Worm (Caenorhabditis elegans) whole organism, L4 larva: ENCODE measurements around the gene lgc-10.

Source experiments
- F10B5.3 ChIP-seq: sonication (generic microtip); optimal IDR thresholded peaks from 2 replicates; lab custom pipeline; 2016; ENCODE audit warnings: mild to moderate bottlenecking, missing genetic modification characterization, missing compliant biosample characterization
- F26F4.8 ChIP-seq: fragments of 200-800 bp; sonication (Bioruptor generic); conservative IDR thresholded peaks from 2 replicates; pipeline ENCODE4 v1.3.6; 2022; ENCODE audit warnings: missing genetic modification characterization, missing compliant biosample characterization
- F37D6.2 ChIP-seq: sonication (generic microtip); optimal IDR thresholded peaks from 2 replicates; lab custom pipeline; 2016; ENCODE audit warnings: mild to moderate bottlenecking, missing genetic modification characterization, missing compliant biosample characterization
- F44E2.7 ChIP-seq: fragments of 200-800 bp; sonication (Bioruptor generic); IDR thresholded peaks from 2 replicates; pipeline ENCODE4 v2.1.2; 2022; ENCODE audit warnings: missing genetic modification characterization, missing compliant biosample characterization
- Y105C5A.15 ChIP-seq: fragments of 200-800 bp; sonication (Bioruptor generic); IDR thresholded peaks from 2 replicates; pipeline ENCODE4 v1.3.6; 2022; ENCODE audit warnings: missing genetic modification characterization, missing compliant biosample characterization
- Y48G9A.11 ChIP-seq: fragments of 200-800 bp; sonication (Bioruptor generic); IDR thresholded peaks from 2 replicates; pipeline ENCODE4 v1.3.6; 2022; ENCODE audit warnings: missing genetic modification reagents, missing genetic modification characterization, missing compliant biosample characterization
- ZK546.5 ChIP-seq, 2 experiments: sonication (generic microtip); optimal IDR thresholded peaks; 2 replicates each; lab custom pipeline; 2017; ENCODE audit warnings: missing biosample characterization in 2 of 2, missing genetic modification characterization in 2 of 2
- ces-1 ChIP-seq: fragments of 150-350 bp; sonication (generic microtip); optimal IDR thresholded peaks from 4 replicates; lab custom pipeline; 2014; ENCODE audit warnings: missing biosample characterization, missing genetic modification reagents, missing genetic modification characterization
- daf-12 ChIP-seq: fragments of 150-350 bp; optimal IDR thresholded peaks from 2 replicates; lab custom pipeline; 2014; ENCODE audit warnings: missing biosample characterization, missing genetic modification reagents, missing genetic modification characterization
- daf-16 ChIP-seq, 3 experiments: sonication (generic microtip); optimal IDR thresholded peaks; 2 replicates each; lab custom pipeline; 2016 to 2017; ENCODE audit warnings: missing genetic modification characterization in 3 of 3, missing genetic modification reagents in 3 of 3, mild to moderate bottlenecking in 2 of 3, missing compliant biosample characterization in 2 of 3, missing biosample characterization in 1 of 3, moderate library complexity in 1 of 3
- daf-19 ChIP-seq: fragments of 200-800 bp; sonication (Bioruptor generic); conservative IDR thresholded peaks from 2 replicates; pipeline ENCODE4 v1.3.6; 2022; ENCODE audit warnings: missing genetic modification characterization, missing compliant biosample characterization
- dmd-9 ChIP-seq: fragments of 200-800 bp; sonication (Bioruptor generic); IDR thresholded peaks from 2 replicates; pipeline ENCODE4 v1.3.6; 2022; ENCODE audit warnings: missing genetic modification reagents, missing genetic modification characterization, missing compliant biosample characterization
- egl-27 ChIP-seq: sonication (generic microtip); optimal IDR thresholded peaks from 3 replicates; lab custom pipeline; 2017; ENCODE audit warnings: missing biosample characterization, missing genetic modification reagents, missing genetic modification characterization
- egl-43 ChIP-seq: fragments of 200-800 bp; sonication (Bioruptor generic); IDR thresholded peaks from 2 replicates; pipeline ENCODE4 v1.3.6; 2022; ENCODE audit warnings: missing genetic modification reagents, missing genetic modification characterization, missing compliant biosample characterization
- fos-1 ChIP-seq: fragments of 150-350 bp; optimal IDR thresholded peaks from 2 replicates; lab custom pipeline; 2014; ENCODE audit warnings: missing biosample characterization, missing genetic modification characterization
- hmg-1.1 ChIP-seq: fragments of 200-800 bp; sonication (Bioruptor generic); IDR thresholded peaks from 2 replicates; pipeline ENCODE4 v1.3.6; 2022; ENCODE audit warnings: missing genetic modification reagents, missing genetic modification characterization, missing compliant biosample characterization
- jun-1 ChIP-seq: fragments of 150-350 bp; optimal IDR thresholded peaks from 2 replicates; lab custom pipeline; 2014; ENCODE audit warnings: missing biosample characterization, missing genetic modification reagents, missing genetic modification characterization
- lin-13 ChIP-seq: fragments of 150-350 bp; optimal IDR thresholded peaks from 2 replicates; lab custom pipeline; 2014; ENCODE audit warnings: missing biosample characterization, missing genetic modification reagents, missing genetic modification characterization
- lin-15B ChIP-seq: fragments of 150-350 bp; sonication (generic microtip); optimal IDR thresholded peaks from 3 replicates; lab custom pipeline; 2014; ENCODE audit warnings: missing biosample characterization, missing genetic modification characterization
- lsy-2 ChIP-seq, 2 experiments: fragments of 150-350 bp in 1 of 2; sonication (generic microtip) in 1 of 2; optimal IDR thresholded peaks; 2 replicates each; lab custom pipeline; 2014 to 2017; ENCODE audit warnings: missing biosample characterization in 2 of 2, missing genetic modification characterization in 2 of 2
- madf-5 ChIP-seq, 2 experiments: fragments of 200-800 bp; sonication (Bioruptor generic); IDR thresholded peaks; 2 replicates each; pipeline ENCODE4 v1.3.6; 2022; ENCODE audit warnings: missing compliant biosample characterization in 2 of 2, missing genetic modification characterization in 2 of 2
- madf-9 ChIP-seq: fragments of 200-800 bp; sonication (Bioruptor generic); conservative IDR thresholded peaks from 2 replicates; pipeline ENCODE4 v1.3.6; 2022; ENCODE audit warnings: missing genetic modification reagents, missing genetic modification characterization, missing compliant biosample characterization
- nhr-102 ChIP-seq: sonication (generic microtip); optimal IDR thresholded peaks from 2 replicates; lab custom pipeline; 2016; ENCODE audit warnings: mild to moderate bottlenecking, missing genetic modification characterization, moderate library complexity, missing compliant biosample characterization
- nhr-11 ChIP-seq: fragments of 150-350 bp; optimal IDR thresholded peaks from 2 replicates; lab custom pipeline; 2014; ENCODE audit warnings: missing biosample characterization, missing genetic modification characterization
- nhr-111 ChIP-seq: fragments of 200-800 bp; sonication (Bioruptor generic); optimal IDR thresholded peaks from 2 replicates; lab custom pipeline; 2018; ENCODE audit warnings: mild to moderate bottlenecking, missing genetic modification characterization, missing compliant biosample characterization
- nhr-28 ChIP-seq: fragments of 150-350 bp; optimal IDR thresholded peaks from 2 replicates; lab custom pipeline; 2014; ENCODE audit warnings: missing biosample characterization, missing genetic modification characterization
- nhr-48 ChIP-seq: sonication (generic microtip); optimal IDR thresholded peaks from 2 replicates; lab custom pipeline; 2016; ENCODE audit warnings: mild to moderate bottlenecking, missing genetic modification characterization, missing compliant biosample characterization
- pha-4 ChIP-seq, 2 experiments: fragments of 150-350 bp in 1 of 2; fragments of 200-800 bp in 1 of 2; sonication (Bioruptor generic) in 1 of 2; IDR thresholded peaks in 1 of 2; optimal IDR thresholded peaks in 1 of 2; 2 replicates each; pipeline versions ENCODE4 v1.3.6 to Lab custom; 2014 to 2022; ENCODE audit warnings: missing genetic modification characterization in 2 of 2, missing genetic modification reagents in 2 of 2, missing biosample characterization in 1 of 2, missing compliant biosample characterization in 1 of 2
- unc-130 ChIP-seq: sonication (generic microtip); optimal IDR thresholded peaks from 2 replicates; lab custom pipeline; 2016; ENCODE audit warnings: missing genetic modification reagents, missing genetic modification characterization, missing compliant biosample characterization
- unc-62 ChIP-seq, 3 experiments: fragments of 150-350 bp in 1 of 3; sonication (generic microtip); optimal IDR thresholded peaks in 2 of 3; peaks in 1 of 3; 1 replicate in 1 of 3; 2 replicates in 2 of 3; lab custom pipeline; 2014 to 2017; ENCODE audit warnings: missing biosample characterization in 3 of 3, missing genetic modification characterization in 3 of 3, missing genetic modification reagents in 3 of 3, missing genotype in 1 of 3
- vab-7 ChIP-seq: fragments of 200-800 bp; sonication (Bioruptor generic); IDR thresholded peaks from 2 replicates; pipeline ENCODE4 v1.3.6; 2022; ENCODE audit warnings: missing genetic modification reagents, missing genetic modification characterization, missing compliant biosample characterization
- zip-11 ChIP-seq: fragments of 200-800 bp; sonication (Bioruptor generic); IDR thresholded peaks from 2 replicates; pipeline ENCODE4 v1.3.6; 2022; ENCODE audit warnings: missing genetic modification characterization, missing compliant biosample characterization
- ztf-11 ChIP-seq: fragments of 150-350 bp; optimal IDR thresholded peaks from 2 replicates; lab custom pipeline; 2014; ENCODE audit warnings: missing biosample characterization, missing genetic modification characterization

Gene lgc-10

ce11 chrIV:6500433-6500832 lies 43.1 kb upstream of the lgc-10 start:
- TF ChIP-seq unc-62 (GFP tag; optimal IDR thresholded peaks at IDR 0.05 in 1 of 2; lab: Kevin White, UChicago) (peak in 1 of 2 experiments; percentile 96), unc-62 (tag; optimal IDR thresholded peaks at IDR 0.05; lab: Kevin White, UChicago) (no peak), ztf-11 (tag; lab: Kevin White, UChicago) (no peak)
- TF ChIP-seq, all 104 proteins: peak for 1

ce11 chrIV:6496103-6496502 lies 38.7 kb upstream of the lgc-10 start:
- TF ChIP-seq lin-15B (no peak), dmd-9 (GFP tag; lab: Robert Waterston, UW) (no peak)

DNA sequence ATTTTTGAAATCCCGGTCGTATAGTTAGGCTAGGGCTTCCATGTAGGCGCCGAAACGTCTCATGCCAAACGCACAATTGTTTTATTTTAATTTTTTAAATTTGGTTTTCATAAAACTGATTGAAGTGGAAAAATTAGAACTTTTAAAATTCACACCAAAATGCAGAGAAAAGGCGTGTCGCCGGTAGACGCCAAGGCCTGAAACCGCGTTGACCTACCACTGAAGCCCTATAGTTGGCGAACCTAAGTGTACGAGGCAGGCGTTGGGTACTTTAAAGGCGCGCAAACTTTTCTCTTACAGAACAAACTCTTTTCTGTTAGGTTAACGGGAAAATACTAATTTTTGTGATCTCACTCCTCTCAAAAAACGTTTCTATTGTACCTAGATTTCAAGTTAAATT lies 35.9 kb upstream of the lgc-10 start, which contains the start of gene Y73B6BL.44:
TSS of gene Y73B6BL.44 (plus strand) at position 301 of the 400 bp plus-strand sequence.
- TF ChIP-seq daf-16 (GFP tag; optimal IDR thresholded peaks at IDR 0.05; lab: Kevin White, UChicago) (no peak), daf-16 (tag; optimal IDR thresholded peaks at IDR 0.05; lab: Kevin White, UChicago) (no peak), F10B5.3 (tag; lab: Kevin White, UChicago) (no peak), ZK546.5 (tag; optimal IDR thresholded peaks at IDR 0.05; lab: Kevin White, UChicago) (no peak), egl-27 (no peak), ztf-11 (tag; lab: Kevin White, UChicago) (no peak), pha-4 (GFP tag; IDR thresholded peaks at IDR 0.05; lab: Robert Waterston, UW) (no peak), pha-4 (tag; optimal IDR thresholded peaks at IDR 0.05; lab: Kevin White, UChicago) (no peak), madf-9 (GFP tag; lab: Robert Waterston, UW) (no peak), nhr-11 (tag; lab: Kevin White, UChicago) (no peak), daf-12 (tag; lab: Kevin White, UChicago) (no peak), unc-130 (no peak), F37D6.2 (tag; lab: Kevin White, UChicago) (no peak), zip-11 (GFP tag; lab: Robert Waterston, UW) (no peak), vab-7 (GFP tag; lab: Robert Waterston, UW) (no peak), nhr-102 (no peak), daf-19 (no peak), Y48G9A.11 (GFP tag; lab: Robert Waterston, UW) (no peak)

DNA sequence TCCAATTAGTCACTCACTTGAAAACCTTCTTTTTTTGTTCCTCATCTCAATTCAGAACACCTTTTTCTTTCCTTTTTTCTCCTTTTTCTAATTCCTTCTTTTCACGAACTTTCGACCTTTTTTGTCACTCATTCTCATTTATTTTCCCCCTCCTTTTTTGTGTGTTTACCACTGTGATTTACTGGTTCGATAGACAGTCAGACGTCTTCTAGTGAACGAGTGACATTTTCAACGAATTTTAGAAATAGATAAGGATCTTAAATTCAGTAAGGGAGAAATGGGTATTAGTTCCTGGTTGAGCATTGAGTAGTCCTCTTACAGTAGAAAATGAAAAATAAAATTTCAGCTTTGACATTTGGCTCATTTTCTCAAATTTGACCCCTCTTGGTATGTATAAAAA lies 34.5 kb upstream of the lgc-10 start:
- no peak for TF ChIP-seq egl-43 (GFP tag; lab: Robert Waterston, UW)
- no peak for TF ChIP-seq nhr-48 (tag; lab: Kevin White, UChicago)
- no peak for TF ChIP-seq nhr-111 (GFP tag; lab: Kevin White, UChicago)
- no peak for TF ChIP-seq F26F4.8
- TF ChIP-seq nhr-28 (tag; lab: Kevin White, UChicago), result no peak
- TF ChIP-seq madf-5 (GFP tag; IDR thresholded peaks at IDR 0.05; lab: Robert Waterston, UW), result no peak
- TF ChIP-seq hmg-1.1, result no peak
- no peak for TF ChIP-seq lsy-2 (tag; optimal IDR thresholded peaks at IDR 0.05; lab: Kevin White, UChicago)
- TF ChIP-seq jun-1 (tag; lab: Kevin White, UChicago), result no peak
- no peak for TF ChIP-seq ztf-11 (tag; lab: Kevin White, UChicago)
- no peak for TF ChIP-seq lin-13
- no peak for TF ChIP-seq ces-1 (GFP tag; lab: Kevin White, UChicago)
- no peak for TF ChIP-seq F44E2.7 (GFP tag; lab: Robert Waterston, UW)
- TF ChIP-seq ZK546.5 (tag; optimal IDR thresholded peaks at IDR 0.05; lab: Kevin White, UChicago), result no peak
- no peak for TF ChIP-seq Y105C5A.15
- TF ChIP-seq, all 104 proteins: peak for 0

DNA sequence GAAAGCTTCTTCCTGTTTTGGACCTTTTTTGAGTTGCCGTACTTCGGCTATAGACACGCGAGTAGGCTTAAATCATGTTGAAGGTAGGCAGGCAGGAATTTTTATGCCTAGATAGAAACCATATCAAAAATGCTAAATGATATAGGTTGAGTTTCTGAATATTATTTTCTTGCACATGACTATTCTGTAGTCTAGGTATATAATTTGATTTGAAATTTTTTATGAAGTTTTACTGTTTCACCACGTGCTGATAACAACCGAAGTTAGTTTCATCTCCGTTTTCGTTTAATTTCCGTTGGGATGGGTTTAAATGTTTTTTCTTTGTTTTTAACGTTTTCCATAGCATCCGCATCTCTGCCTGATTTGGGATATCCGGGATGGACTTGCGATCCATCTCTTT lies 29.7 kb upstream of the lgc-10 start, which contains the start of gene Y73B6BL.37:
TSS of gene Y73B6BL.37 (plus strand) at position 301 of the 400 bp plus-strand sequence.
- TF ChIP-seq daf-19, result no peak
- TF ChIP-seq fos-1 (tag; lab: Kevin White, UChicago), result no peak
- no peak for TF ChIP-seq egl-27
